Worm (Caenorhabditis elegans): Measurements from ENCODE around the gene eif-3.K.

- TF ChIP-seq ceh-82 (tag; optimal IDR thresholded peaks at IDR 0.05) (no peak), fkh-10 (GFP tag; optimal IDR thresholded peaks at IDR 0.05) (no peak), tbx-2 (tag; optimal IDR thresholded peaks at IDR 0.05) (no peak), pha-4 (tag; optimal IDR thresholded peaks at IDR 0.05) (no peak), sea-2 (GFP tag; optimal IDR thresholded peaks at IDR 0.05) (no peak), nhr-237 (tag; optimal IDR thresholded peaks at IDR 0.05) (no peak)
Observed at ce11 chrV:12939434-12939833, 14.4 kb upstream of the eif-3.K start, which contains the start of gene T16G1.5.
